Fruit fly (Drosophila melanogaster): Measurements from ENCODE around the gene CG34448.

The CG34448 gene

dm6 chr2L:2380805-2381204 lies 37.0 kb downstream of the CG34448 start, which contains the start of gene Eogt (continued):
- TF ChIP-seq CG15479 (GFP tag; optimal IDR thresholded peaks at IDR 0.05) (peak; percentile 27), CG34376 (GFP tag; optimal IDR thresholded peaks at IDR 0.05) (peak; percentile 56), CG1233 (GFP tag; optimal IDR thresholded peaks at IDR 0.05) (peak; percentile 86), CG9215 (GFP tag; IDR thresholded peaks at IDR 0.05) (peak; percentile 91), CG7372 (GFP tag; IDR thresholded peaks at IDR 0.05) (peak; percentile 94), pzg (GFP tag; optimal IDR thresholded peaks at IDR 0.05) (peak; percentile 47), phol (tag; optimal IDR thresholded peaks at IDR 0.05) (peak; percentile 94), CG13624 (GFP tag; optimal IDR thresholded peaks at IDR 0.05) (peak; percentile 63), pb (GFP tag; optimal IDR thresholded peaks at IDR 0.05) (no peak), MTF-1 (GFP tag; optimal IDR thresholded peaks at IDR 0.05; ENCODE audit: borderline replicate concordance) (peak; percentile 73), Gug (GFP tag; IDR thresholded peaks at IDR 0.05) (peak; percentile 93), Six4 (GFP tag; optimal IDR thresholded peaks at IDR 0.05) (peak; percentile 79), Hmx (GFP tag; optimal IDR thresholded peaks at IDR 0.05) (peak; percentile 5), onecut (GFP tag; IDR thresholded peaks at IDR 0.05) (peak; percentile 90), HLH4C (GFP tag; IDR thresholded peaks at IDR 0.05; ENCODE audit: partially characterized antibody) (no peak), hb (GFP tag; IDR thresholded peaks at IDR 0.05; ENCODE audit: partially characterized antibody) (no peak), Mes4 (GFP tag; optimal IDR thresholded peaks at IDR 0.05) (peak; percentile 51), CG17802 (tag; optimal IDR thresholded peaks at IDR 0.05) (peak; percentile 65), Neu2 (GFP tag; optimal IDR thresholded peaks at IDR 0.05; ENCODE audit: borderline replicate concordance) (no peak), CG18262 (tag; optimal IDR thresholded peaks at IDR 0.05) (peak; percentile 93), fru (optimal IDR thresholded peaks at IDR 0.05) (no peak), CG13296 (GFP tag; optimal IDR thresholded peaks at IDR 0.05) (peak; percentile 79), CG7987 (GFP tag; optimal IDR thresholded peaks at IDR 0.05) (peak; percentile 50), ara (GFP tag; IDR thresholded peaks at IDR 0.05) (peak; percentile 98), CG17829 (tag; optimal IDR thresholded peaks at IDR 0.05) (peak; percentile 93), z (GFP tag; IDR thresholded peaks at IDR 0.05) (peak; percentile 74; the same call in 2 of the 3 replicates), ERR (GFP tag; optimal IDR thresholded peaks at IDR 0.05) (no peak), ftz-f1 (GFP tag; optimal IDR thresholded peaks at IDR 0.05) (no peak), CG13123 (GFP tag; optimal IDR thresholded peaks at IDR 0.05) (peak; percentile 88), CG10979 (tag; optimal IDR thresholded peaks at IDR 0.05) (peak; percentile 92), cato (GFP tag; optimal IDR thresholded peaks at IDR 0.05; ENCODE audit: borderline replicate concordance) (peak; percentile 87), dati (GFP tag; IDR thresholded peaks at IDR 0.05) (peak; percentile 95), vvl (GFP tag; IDR thresholded peaks at IDR 0.05) (peak; percentile 98), Spps (tag; optimal IDR thresholded peaks at IDR 0.05) (peak; percentile 85), Optix (GFP tag; IDR thresholded peaks at IDR 0.05) (peak; percentile 93), CG13775 (GFP tag; optimal IDR thresholded peaks at IDR 0.05) (peak; percentile 93), grau (tag; optimal IDR thresholded peaks at IDR 0.05) (peak; percentile 94), cad (GFP tag; optimal IDR thresholded peaks at IDR 0.05) (no peak), CG1647 (GFP tag; optimal IDR thresholded peaks at IDR 0.05) (peak; percentile 65), Fer2 (tag; optimal IDR thresholded peaks at IDR 0.05) (peak; percentile 85), H2.0 (GFP tag; IDR thresholded peaks at IDR 0.05) (peak; percentile 98), dan (GFP tag; IDR thresholded peaks at IDR 0.05) (peak; percentile 89), CG4617 (GFP tag; optimal IDR thresholded peaks at IDR 0.05; ENCODE audit: borderline replicate concordance) (peak; percentile 92), NC2α (GFP tag; optimal IDR thresholded peaks at IDR 0.05) (peak; percentile 36), CG2120 (GFP tag; optimal IDR thresholded peaks at IDR 0.05) (peak; percentile 93), slbo (GFP tag; IDR thresholded peaks at IDR 0.05) (peak; percentile 98), nom (GFP tag; optimal IDR thresholded peaks at IDR 0.05) (peak; percentile 81), CG9727 (GFP tag; optimal IDR thresholded peaks at IDR 0.05) (peak; percentile 93), ap (GFP tag; IDR thresholded peaks at IDR 0.05) (peak; percentile 96), CG2129 (GFP tag; IDR thresholded peaks at IDR 0.05; ENCODE audit: partially characterized antibody) (no peak), CG10543 (GFP tag; optimal IDR thresholded peaks at IDR 0.05) (peak; percentile 44)
